Fruit fly (Drosophila melanogaster) Kc167 (cell line): Measurements from ENCODE around the gene AhcyL1.

ENCODE experiments used
- Sin3A ChIP-seq: fragments of >200 bp; optimal IDR thresholded peaks from 2 replicates; lab custom pipeline; 2018; ENCODE audit warnings: missing external identifiers
- h ChIP-seq: fragments of >200 bp; optimal IDR thresholded peaks from 3 replicates; lab custom pipeline; 2018; ENCODE audit warnings: missing external identifiers

DNA sequence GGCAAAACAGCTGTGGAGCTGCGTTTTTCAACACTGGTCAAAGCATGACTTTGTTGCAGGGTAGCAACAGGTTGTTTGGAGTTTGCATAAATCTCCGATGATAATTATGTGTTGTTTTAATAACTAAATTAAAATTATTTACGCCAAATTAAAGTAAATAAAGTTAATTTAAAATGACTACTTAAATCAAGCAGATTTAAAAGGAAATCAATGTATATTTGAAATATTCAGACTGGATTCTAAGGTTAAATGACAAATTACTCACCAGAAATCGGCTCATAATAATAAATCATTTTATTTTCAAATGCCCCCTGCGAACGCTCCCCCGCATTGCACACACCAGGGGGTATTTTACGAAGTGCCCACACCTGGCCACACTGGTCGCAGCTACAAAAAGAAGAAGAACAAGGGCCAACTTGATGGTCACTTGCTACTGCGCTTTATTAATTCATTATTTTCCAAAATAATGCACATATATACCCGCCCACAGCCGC is 1.9 kb upstream of the AhcyL1 start, which contains the start of the genes CG12093 and Atg2:
- TF ChIP-seq h (lab: Kevin White, UChicago) (no peak), Sin3A (lab: Kevin White, UChicago) (no peak)
